Fruit fly (Drosophila melanogaster) whole organism, adult: ENCODE results near the gene CG14352.

Source experiments
- CG11617 ChIP-seq: fragments of 200-800 bp; sonication (Bioruptor generic); optimal IDR thresholded peaks from 2 replicates; lab custom pipeline; 2017; ENCODE audit warnings: mild to moderate bottlenecking, missing biosample characterization, missing genetic modification reagents, missing genetic modification characterization
- CG12768 ChIP-seq: fragments of 200-800 bp; sonication (Bioruptor generic); optimal IDR thresholded peaks from 2 replicates; lab custom pipeline; 2017; ENCODE audit warnings: missing biosample characterization, missing genetic modification characterization, mild to moderate bottlenecking, moderate library complexity, missing genetic modification reagents
- CG14711 ChIP-seq: fragments of 200-800 bp; sonication (Bioruptor generic); optimal IDR thresholded peaks from 2 replicates; lab custom pipeline; 2018; ENCODE audit warnings: missing biosample characterization, mild to moderate bottlenecking, missing genetic modification characterization, moderate library complexity
- CG1620 ChIP-seq: fragments of 200-800 bp; sonication (Bioruptor generic); optimal IDR thresholded peaks from 2 replicates; lab custom pipeline; 2016; ENCODE audit warnings: missing biosample characterization, missing genetic modification characterization
- CG33017 ChIP-seq: fragments of 200-800 bp; sonication (Bioruptor generic); optimal IDR thresholded peaks from 2 replicates; lab custom pipeline; 2018; ENCODE audit warnings: missing biosample characterization, mild to moderate bottlenecking, missing genetic modification characterization, moderate library complexity
- CG5204 ChIP-seq: fragments of 200-800 bp; sonication (Bioruptor generic); optimal IDR thresholded peaks from 2 replicates; lab custom pipeline; 2016; ENCODE audit warnings: missing biosample characterization, missing genetic modification characterization
- CG7045 ChIP-seq: fragments of 200-800 bp; sonication (Bioruptor generic); optimal IDR thresholded peaks from 2 replicates; lab custom pipeline; 2017; ENCODE audit warnings: missing biosample characterization, mild to moderate bottlenecking, missing genetic modification characterization
- CG7101 ChIP-seq: fragments of 200-800 bp; sonication (Bioruptor generic); optimal IDR thresholded peaks from 2 replicates; lab custom pipeline; 2018; ENCODE audit warnings: missing biosample characterization, mild to moderate bottlenecking, missing genetic modification characterization, moderate library complexity
- Clk ChIP-seq: fragments of 200-800 bp; sonication (Bioruptor generic); optimal IDR thresholded peaks from 2 replicates; lab custom pipeline; 2017; ENCODE audit warnings: missing biosample characterization, missing genetic modification characterization
- Crg-1 ChIP-seq: fragments of 200-800 bp; sonication (Bioruptor generic); optimal IDR thresholded peaks from 2 replicates; lab custom pipeline; 2016; ENCODE audit warnings: missing biosample characterization, missing genetic modification characterization
- Hr96 ChIP-seq: fragments of 200-800 bp; sonication (Bioruptor generic); optimal IDR thresholded peaks from 2 replicates; lab custom pipeline; 2016; ENCODE audit warnings: missing biosample characterization, missing genetic modification characterization
- Mnt ChIP-seq: fragments of 200-800 bp; sonication (Bioruptor generic); optimal IDR thresholded peaks from 2 replicates; lab custom pipeline; 2016; ENCODE audit warnings: missing biosample characterization, mild to moderate bottlenecking, missing genetic modification characterization
- bab1 ChIP-seq: fragments of 200-800 bp; sonication (Bioruptor generic); optimal IDR thresholded peaks from 3 replicates; lab custom pipeline; 2019; ENCODE audit warnings: missing biosample characterization, mild to moderate bottlenecking, missing genetic modification characterization, moderate library complexity
- cic ChIP-seq: fragments of 200-800 bp; sonication (Bioruptor generic); optimal IDR thresholded peaks from 2 replicates; lab custom pipeline; 2017; ENCODE audit warnings: missing biosample characterization, mild to moderate bottlenecking, missing genetic modification characterization, moderate library complexity
- cnc ChIP-seq, 2 experiments: fragments of >200 bp; optimal IDR thresholded peaks; 2 replicates each; lab custom pipeline; 2017
- kay ChIP-seq: fragments of 200-800 bp; sonication (Bioruptor generic); peaks from one replicate; lab custom pipeline; 2016; ENCODE audit warnings: missing biosample characterization, missing genetic modification characterization, borderline replicate concordance
- ovo ChIP-seq: fragments of 200-800 bp; sonication (Bioruptor generic); optimal IDR thresholded peaks from 2 replicates; lab custom pipeline; 2016; ENCODE audit warnings: missing biosample characterization, missing genetic modification characterization
- pad ChIP-seq: fragments of 200-800 bp; sonication (Bioruptor generic); optimal IDR thresholded peaks from 3 replicates; lab custom pipeline; 2017; ENCODE audit warnings: missing biosample characterization, missing genetic modification characterization, mild to moderate bottlenecking, moderate library complexity, missing genetic modification reagents
- tj ChIP-seq: fragments of 200-800 bp; sonication (Bioruptor generic); optimal IDR thresholded peaks from 3 replicates; lab custom pipeline; 2017; ENCODE audit warnings: missing biosample characterization, mild to moderate bottlenecking, missing genetic modification characterization, moderate library complexity
- toe ChIP-seq: fragments of 200-800 bp; sonication (Bioruptor generic); optimal IDR thresholded peaks from 2 replicates; lab custom pipeline; 2016; ENCODE audit warnings: missing biosample characterization, missing genetic modification characterization

CG14352 gene

dm6 chr2L:1613748-1614365 lies 2.6 kb downstream of the CG14352 start, which contains the start of gene RFeSP:
TSS of gene RFeSP (minus strand) at chr2L:1614160.
- TF ChIP-seq CG12768 (GFP tag; lab: Kevin White, UChicago) (no peak), kay (GFP tag; lab: Kevin White, UChicago) (no peak), bab1 (peak; percentile 73), cic (peak; percentile 30), Crg-1 (GFP tag; lab: Kevin White, UChicago) (peak; percentile 0), Mnt (GFP tag; lab: Kevin White, UChicago) (peak; percentile 1)

- TF ChIP-seq cnc (optimal IDR thresholded peaks at IDR 0.05; lab: Kevin White, UChicago) (no peak), toe (no peak), tj (GFP tag; lab: Kevin White, UChicago) (no peak), CG7101 (no peak), CG1620 (GFP tag; lab: Kevin White, UChicago) (no peak), bab1 (no peak), ovo (GFP tag; lab: Kevin White, UChicago) (no peak), CG14711 (tag; lab: Kevin White, UChicago) (no peak), Clk (no peak), CG33017 (tag; lab: Kevin White, UChicago) (no peak), Mnt (GFP tag; lab: Kevin White, UChicago) (no peak), CG12768 (GFP tag; lab: Kevin White, UChicago) (no peak), cic (no peak), pad (GFP tag; lab: Kevin White, UChicago) (no peak)
These were observed 4.5 kb downstream of the CG14352 start for dm6 chr2L:1615753-1616152.

- TF ChIP-seq toe (no peak), kay (GFP tag; lab: Kevin White, UChicago) (no peak), Crg-1 (GFP tag; lab: Kevin White, UChicago) (no peak), CG11617 (GFP tag; lab: Kevin White, UChicago) (no peak), CG12768 (GFP tag; lab: Kevin White, UChicago) (no peak), CG33017 (tag; lab: Kevin White, UChicago) (peak; percentile 10)
These were observed 6.5 kb downstream of the CG14352 start for dm6 chr2L:1617712-1618111.

- TF ChIP-seq CG12768 (GFP tag; lab: Kevin White, UChicago), result no peak
- TF ChIP-seq bab1, result no peak
- no peak for TF ChIP-seq Hr96 (GFP tag; lab: Kevin White, UChicago)
- no peak for TF ChIP-seq CG7045 (GFP tag; lab: Kevin White, UChicago)
- no peak for TF ChIP-seq cic
- no peak for TF ChIP-seq CG14711 (tag; lab: Kevin White, UChicago)
- TF ChIP-seq CG1620 (GFP tag; lab: Kevin White, UChicago), result no peak
- no peak for TF ChIP-seq CG11617 (GFP tag; lab: Kevin White, UChicago)
- TF ChIP-seq Mnt (GFP tag; lab: Kevin White, UChicago), result no peak
- TF ChIP-seq kay (GFP tag; lab: Kevin White, UChicago), result no peak
These were observed 7.5 kb downstream of the CG14352 start for dm6 chr2L:1618696-1619095.

dm6 chr2L:1619191-1619590 lies 8.0 kb downstream of the CG14352 start:
- no peak for TF ChIP-seq Mnt (GFP tag; lab: Kevin White, UChicago)
- TF ChIP-seq kay (GFP tag; lab: Kevin White, UChicago), result no peak

dm6 chr2L:1620797-1621196 lies 9.6 kb downstream of the CG14352 start:
- TF ChIP-seq Mnt (GFP tag; lab: Kevin White, UChicago), result no peak
- TF ChIP-seq kay (GFP tag; lab: Kevin White, UChicago), result peak; percentile 21

dm6 chr2L:1624750-1625149 lies 13.5 kb downstream of the CG14352 start:
- no peak for TF ChIP-seq CG11617 (GFP tag; lab: Kevin White, UChicago)
- no peak for TF ChIP-seq CG12768 (GFP tag; lab: Kevin White, UChicago)

dm6 chr2L:1627824-1628501 lies 16.8 kb downstream of the CG14352 start:
- no peak for TF ChIP-seq bab1
- no peak for TF ChIP-seq cnc (optimal IDR thresholded peaks at IDR 0.05; lab: Kevin White, UChicago)
- TF ChIP-seq kay (GFP tag; lab: Kevin White, UChicago), result no peak
- TF ChIP-seq Mnt (GFP tag; lab: Kevin White, UChicago), result no peak
- TF ChIP-seq cic, result no peak
- no peak for TF ChIP-seq CG12768 (GFP tag; lab: Kevin White, UChicago)
- no peak for TF ChIP-seq CG1620 (GFP tag; lab: Kevin White, UChicago)
- TF ChIP-seq CG5204 (GFP tag; lab: Kevin White, UChicago), result no peak
- TF ChIP-seq ovo (GFP tag; lab: Kevin White, UChicago), result no peak
- no peak for TF ChIP-seq CG7045 (GFP tag; lab: Kevin White, UChicago)
- no peak for TF ChIP-seq CG7101
- no peak for TF ChIP-seq CG33017 (tag; lab: Kevin White, UChicago)
- no peak for TF ChIP-seq CG11617 (GFP tag; lab: Kevin White, UChicago)
- no peak for TF ChIP-seq pad (GFP tag; lab: Kevin White, UChicago)
- no peak for TF ChIP-seq CG14711 (tag; lab: Kevin White, UChicago)
- TF ChIP-seq Hr96 (GFP tag; lab: Kevin White, UChicago), result no peak
- TF ChIP-seq tj (GFP tag; lab: Kevin White, UChicago), result no peak
- no peak for TF ChIP-seq Crg-1 (GFP tag; lab: Kevin White, UChicago)
